Fruit fly (Drosophila melanogaster): Measurements from ENCODE around the gene mtm.

mtm gene

dm6 chr2L:6037830-6038229 is 1.0 kb upstream of the mtm start, which contains the start of the genes CG9117 and CG31643 (continued):
- TF ChIP-seq nerfin-2 (GFP tag; IDR thresholded peaks at IDR 0.05; ENCODE audit: partially characterized antibody) (no peak), Dad (GFP tag; optimal IDR thresholded peaks at IDR 0.05) (no peak), aop (GFP tag; IDR thresholded peaks at IDR 0.05) (no peak), CG2202 (tag; optimal IDR thresholded peaks at IDR 0.05) (no peak), CG14441 (GFP tag; IDR thresholded peaks at IDR 0.05) (peak; percentile 29; the same call in 1 of the 2 replicates), prd (optimal IDR thresholded peaks at IDR 0.05) (no peak), prd (GFP tag; IDR thresholded peaks at IDR 0.05) (peak; percentile 54; the same call in 1 of the 3 replicates), Hsf (GFP tag; optimal IDR thresholded peaks at IDR 0.05) (peak; percentile 57), z (GFP tag; IDR thresholded peaks at IDR 0.05) (no peak), Fer2 (tag; optimal IDR thresholded peaks at IDR 0.05) (peak; percentile 28), CG11695 (GFP tag; IDR thresholded peaks at IDR 0.05) (peak; percentile 43; the same call in 1 of the 3 replicates), HmgZ (tag; optimal IDR thresholded peaks at IDR 0.05) (peak; percentile 78), Antp (GFP tag; optimal IDR thresholded peaks at IDR 0.05) (peak; percentile 46), CG6689 (GFP tag; IDR thresholded peaks at IDR 0.05) (no peak), CG6813 (GFP tag; optimal IDR thresholded peaks at IDR 0.05) (no peak), Asciz (GFP tag; optimal IDR thresholded peaks at IDR 0.05) (no peak), corto (GFP tag; optimal IDR thresholded peaks at IDR 0.05) (no peak), CG17385 (GFP tag; optimal IDR thresholded peaks at IDR 0.05) (no peak), Atf6 (GFP tag; IDR thresholded peaks at IDR 0.05) (peak; percentile 52; the same call in 1 of the 2 replicates), NK7.1 (GFP tag; optimal IDR thresholded peaks at IDR 0.05) (no peak), pnt (GFP tag; optimal IDR thresholded peaks at IDR 0.05) (peak; percentile 39), pho (GFP tag; optimal IDR thresholded peaks at IDR 0.05) (peak; percentile 47), sim (GFP tag; IDR thresholded peaks at IDR 0.05) (no peak), CG9609 (GFP tag; optimal IDR thresholded peaks at IDR 0.05) (peak; percentile 65), CG17912 (GFP tag; optimal IDR thresholded peaks at IDR 0.05) (peak; percentile 12), ham (GFP tag; IDR thresholded peaks at IDR 0.05) (no peak), gfzf (GFP tag; optimal IDR thresholded peaks at IDR 0.05) (peak; percentile 16), Nf-YB (GFP tag; optimal IDR thresholded peaks at IDR 0.05) (peak; percentile 10), Opbp (GFP tag; IDR thresholded peaks at IDR 0.05; ENCODE audit: partially characterized antibody) (no peak), odd (GFP tag; optimal IDR thresholded peaks at IDR 0.05) (no peak), mld (GFP tag; IDR thresholded peaks at IDR 0.05; ENCODE audit: partially characterized antibody) (no peak), seq (GFP tag; IDR thresholded peaks at IDR 0.05) (no peak), ken (GFP tag; IDR thresholded peaks at IDR 0.05) (no peak)

DNA sequence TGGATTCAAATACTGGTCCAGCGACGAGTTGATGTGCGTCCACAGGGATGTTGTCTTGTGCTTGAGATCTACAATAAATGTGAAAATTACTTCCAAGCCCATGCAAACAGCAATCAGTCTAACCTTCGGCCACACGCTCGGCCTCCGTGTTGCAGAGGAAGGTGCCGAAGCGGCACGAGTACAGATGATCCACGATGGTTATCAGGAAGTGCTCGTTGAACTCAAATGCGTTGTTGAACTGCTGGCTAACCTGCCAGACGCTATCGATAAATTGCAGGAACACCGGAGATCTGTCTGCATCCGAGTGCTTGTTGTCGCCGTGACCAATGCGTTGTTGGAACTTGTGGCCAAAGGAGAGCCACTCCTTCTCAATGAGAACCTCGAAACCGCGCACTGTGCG is 1.7 kb downstream of the mtm start:
- TF ChIP-seq CG12104 (GFP tag; optimal IDR thresholded peaks at IDR 0.05) = no peak

DNA sequence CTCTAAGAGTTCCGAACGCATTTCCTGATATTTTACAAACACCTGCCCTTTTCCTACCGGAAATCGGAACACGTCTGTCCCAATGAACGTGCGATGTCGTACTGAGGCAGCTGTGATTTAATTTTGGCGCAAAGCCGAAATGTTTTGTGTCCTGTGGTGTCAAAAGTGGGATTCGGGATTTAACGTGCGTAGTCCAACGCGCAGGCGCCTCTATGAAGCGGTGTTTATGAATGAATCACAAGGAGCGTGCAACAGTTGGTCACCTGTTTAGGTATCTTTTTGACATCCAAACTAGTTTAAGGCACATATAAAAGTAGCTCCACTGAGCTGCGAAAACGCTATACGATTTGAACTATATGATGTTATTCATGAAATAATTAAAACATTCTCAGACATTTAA is 2.5 kb downstream of the mtm start, which contains the start of gene CG9109:
Gene CG9109 (minus strand): TSS at position 80 of the 400 bp plus-strand sequence.
- TF ChIP-seq sc (optimal IDR thresholded peaks at IDR 0.05) = no peak
- TF ChIP-seq sc (GFP tag; optimal IDR thresholded peaks at IDR 0.05) = no peak
- no peak for TF ChIP-seq CG10979 (tag; optimal IDR thresholded peaks at IDR 0.05)
- no peak for TF ChIP-seq dmrt99B (tag; optimal IDR thresholded peaks at IDR 0.05)
- no peak for TF ChIP-seq CG7963 (GFP tag; IDR thresholded peaks at IDR 0.05; ENCODE audit: partially characterized antibody)
- no peak for TF ChIP-seq Usf (GFP tag; optimal IDR thresholded peaks at IDR 0.05)
- TF ChIP-seq scrt (GFP tag; optimal IDR thresholded peaks at IDR 0.05) = peak; percentile 77
- TF ChIP-seq ewg (GFP tag; optimal IDR thresholded peaks at IDR 0.05) = peak; percentile 55
- no peak for TF ChIP-seq chif (GFP tag; optimal IDR thresholded peaks at IDR 0.05)
- TF ChIP-seq zfh2 (GFP tag; optimal IDR thresholded peaks at IDR 0.05) = no peak

All from whole organism, embryonic.